Worm (Caenorhabditis elegans) whole organism, midembryonic: ENCODE measurements around the gene smc-6.

Experiments used
- T22C8.4 ChIP-seq: fragments of 200-800 bp; sonication (Bioruptor generic); IDR thresholded peaks from 2 replicates; pipeline ENCODE4 v1.3.6; 2022; ENCODE audit warnings: missing genetic modification characterization, missing compliant biosample characterization
- flt-1 ChIP-seq: fragments of 200-800 bp; sonication (Bioruptor generic); IDR thresholded peaks from 2 replicates; pipeline ENCODE4 v1.3.6; 2022; ENCODE audit warnings: missing genetic modification characterization, missing compliant biosample characterization
- klf-2 ChIP-seq: fragments of 200-800 bp; sonication (Bioruptor generic); conservative IDR thresholded peaks from 2 replicates; pipeline ENCODE4 v1.3.6; 2022; ENCODE audit warnings: missing genetic modification reagents, missing genetic modification characterization, missing compliant biosample characterization
- med-1 ChIP-seq: sonication (generic microtip); optimal IDR thresholded peaks from 2 replicates; lab custom pipeline; 2017; ENCODE audit warnings: missing genetic modification characterization, mild to moderate bottlenecking, missing compliant biosample characterization, antibody characterized with exemption, missing genetic modification reagents; ENCODE audit not compliant: insufficient read depth
- ref-1 ChIP-seq: fragments of 200-800 bp; sonication (Bioruptor generic); conservative IDR thresholded peaks from 2 replicates; pipeline ENCODE4 v1.3.6; 2022; ENCODE audit warnings: missing genetic modification reagents, missing genetic modification characterization, missing compliant biosample characterization
- tab-1 ChIP-seq: fragments of 200-800 bp; sonication (Bioruptor generic); IDR thresholded peaks from 2 replicates; pipeline ENCODE4 v1.3.6; 2022; ENCODE audit warnings: missing genetic modification characterization, missing compliant biosample characterization
- ztf-23 ChIP-seq: fragments of 200-800 bp; sonication (Bioruptor generic); IDR thresholded peaks from 2 replicates; pipeline ENCODE4 v1.3.6; 2022; ENCODE audit warnings: missing genetic modification reagents, missing genetic modification characterization, missing compliant biosample characterization

DNA sequence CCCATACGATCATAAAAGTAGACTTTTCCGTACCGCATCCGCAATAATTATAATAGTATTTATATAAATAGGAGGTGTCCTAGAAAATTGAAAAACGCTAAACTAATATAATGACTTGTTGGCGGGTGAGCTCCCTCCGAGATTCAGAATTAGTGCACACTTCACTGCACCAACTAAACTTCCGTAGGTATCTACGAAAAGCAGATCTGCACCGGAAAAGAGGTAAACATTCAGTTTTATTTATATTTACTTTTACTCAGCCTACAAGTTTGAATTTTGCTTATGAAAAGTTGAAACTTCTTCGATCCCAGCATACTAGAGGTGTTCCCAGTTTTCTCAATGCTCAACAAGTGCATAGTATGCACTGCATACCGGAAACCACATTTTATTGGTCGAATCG lies 13.5 kb downstream of the smc-6 start, which contains the start of gene F07A11.1:
- TF ChIP-seq tab-1 (GFP tag; lab: Robert Waterston, UW): no peak
- no peak for TF ChIP-seq ztf-23
- TF ChIP-seq flt-1 (GFP tag; lab: Robert Waterston, UW): no peak
- no peak for TF ChIP-seq med-1 (GFP tag; lab: Kevin White, UChicago)
- TF ChIP-seq klf-2 (GFP tag; lab: Robert Waterston, UW): no peak
- TF ChIP-seq ref-1: no peak
- no peak for TF ChIP-seq T22C8.4
